Fruit fly (Drosophila melanogaster) whole organism, embryonic: ENCODE results near the gene Set2.

Source experiments
- Atf-2 ChIP-seq: fragments of 200-800 bp; sonication (Bioruptor generic); optimal IDR thresholded peaks from 2 replicates; lab custom pipeline; 2016; ENCODE audit warnings: missing biosample characterization, missing genetic modification characterization
- BtbVII ChIP-seq: fragments of 200-800 bp; sonication (Bioruptor generic); optimal IDR thresholded peaks from 3 replicates; lab custom pipeline; 2017; ENCODE audit warnings: missing biosample characterization, mild to moderate bottlenecking, missing genetic modification characterization
- CG10274 ChIP-seq: fragments of 200-800 bp; sonication (Bioruptor generic); optimal IDR thresholded peaks from 3 replicates; lab custom pipeline; 2017; ENCODE audit warnings: missing biosample characterization, mild to moderate bottlenecking, missing genetic modification characterization
- CG10431 ChIP-seq: fragments of 200-800 bp; sonication (Bioruptor generic); optimal IDR thresholded peaks from 3 replicates; lab custom pipeline; 2018; ENCODE audit warnings: missing biosample characterization, mild to moderate bottlenecking, missing genetic modification characterization
- CG12391 ChIP-seq: fragments of 200-800 bp; sonication (Bioruptor generic); optimal IDR thresholded peaks from 3 replicates; lab custom pipeline; 2018; ENCODE audit warnings: missing biosample characterization, mild to moderate bottlenecking, missing genetic modification characterization, moderate library complexity
- CG12744 ChIP-seq: fragments of 200-800 bp; sonication (Bioruptor generic); optimal IDR thresholded peaks from 2 replicates; lab custom pipeline; 2016; ENCODE audit warnings: missing biosample characterization, missing genetic modification characterization
- CG13296 ChIP-seq: fragments of 200-800 bp; sonication (Bioruptor generic); optimal IDR thresholded peaks from 3 replicates; lab custom pipeline; 2018; ENCODE audit warnings: missing biosample characterization, mild to moderate bottlenecking, missing genetic modification characterization
- CG13775 ChIP-seq: fragments of 200-800 bp; sonication (Bioruptor generic); optimal IDR thresholded peaks from 3 replicates; lab custom pipeline; 2017; ENCODE audit warnings: missing biosample characterization, mild to moderate bottlenecking, missing genetic modification characterization
- CG15479 ChIP-seq: fragments of 200-800 bp; sonication (Bioruptor generic); optimal IDR thresholded peaks from 3 replicates; lab custom pipeline; 2019; ENCODE audit warnings: missing biosample characterization, mild to moderate bottlenecking, missing genetic modification characterization, moderate library complexity
- CG15696 ChIP-seq: fragments of 200-800 bp; sonication (Bioruptor generic); optimal IDR thresholded peaks from 2 replicates; lab custom pipeline; 2019; ENCODE audit warnings: missing biosample characterization, mild to moderate bottlenecking, missing genetic modification characterization, moderate library complexity
- CG2712 ChIP-seq: fragments of 200-800 bp; optimal IDR thresholded peaks from 3 replicates; lab custom pipeline; 2019; ENCODE audit warnings: missing biosample characterization, mild to moderate bottlenecking, missing genetic modification characterization, moderate library complexity
- CG30020 ChIP-seq: fragments of 200-800 bp; optimal IDR thresholded peaks from 2 replicates; lab custom pipeline; 2019; ENCODE audit warnings: missing biosample characterization, mild to moderate bottlenecking, missing genetic modification characterization, moderate library complexity
- CG31224 ChIP-seq: fragments of 200-800 bp; sonication (Bioruptor generic); IDR thresholded peaks from 2 replicates; pipeline ENCODE4 v1.3.6; 2022; ENCODE audit warnings: missing biosample characterization, missing genetic modification characterization
- CG3163 ChIP-seq: fragments of 200-800 bp; sonication (Bioruptor generic); optimal IDR thresholded peaks from 3 replicates; lab custom pipeline; 2016; ENCODE audit warnings: missing biosample characterization, missing genetic modification characterization
- CG32532 ChIP-seq: fragments of 200-800 bp; sonication (Bioruptor generic); IDR thresholded peaks from 2 replicates; pipeline ENCODE4 v1.3.6; 2022; ENCODE audit warnings: missing biosample characterization, missing genetic modification characterization
- CG3281 ChIP-seq: fragments of 200-800 bp; sonication (Bioruptor generic); optimal IDR thresholded peaks from 3 replicates; lab custom pipeline; 2017; ENCODE audit warnings: missing biosample characterization, mild to moderate bottlenecking, missing genetic modification characterization
- CG5953 ChIP-seq: fragments of 200-800 bp; sonication (Bioruptor generic); IDR thresholded peaks from 2 replicates; pipeline ENCODE4 v1.3.6; 2022; ENCODE audit warnings: missing biosample characterization, missing genetic modification characterization
- CG8944 ChIP-seq: fragments of 200-800 bp; sonication (Bioruptor generic); optimal IDR thresholded peaks from 3 replicates; lab custom pipeline; 2016; ENCODE audit warnings: missing biosample characterization, missing genetic modification characterization
- CG9817 ChIP-seq: fragments of 200-800 bp; sonication (Bioruptor generic); optimal IDR thresholded peaks from 2 replicates; lab custom pipeline; 2018; ENCODE audit warnings: missing biosample characterization, mild to moderate bottlenecking, missing genetic modification characterization, moderate library complexity
- Chrac-16 ChIP-seq: fragments of 200-800 bp; sonication (Bioruptor generic); optimal IDR thresholded peaks from 3 replicates; lab custom pipeline; 2016; ENCODE audit warnings: missing biosample characterization, missing genetic modification characterization
- D19A ChIP-seq: fragments of 200-800 bp; optimal IDR thresholded peaks from 3 replicates; lab custom pipeline; 2019; ENCODE audit warnings: missing biosample characterization, mild to moderate bottlenecking, missing genetic modification characterization, moderate library complexity
- Elba2 ChIP-seq: fragments of 200-800 bp; sonication (Bioruptor generic); optimal IDR thresholded peaks from 3 replicates; lab custom pipeline; 2016; ENCODE audit warnings: missing biosample characterization, missing genetic modification characterization
- MBD-R2 ChIP-seq: fragments of 200-800 bp; sonication (Bioruptor generic); IDR thresholded peaks from 2 replicates; pipeline ENCODE4 v1.3.6; 2022; ENCODE audit warnings: missing biosample characterization, missing genetic modification characterization
- Max ChIP-seq: fragments of 200-800 bp; sonication (Bioruptor generic); optimal IDR thresholded peaks from 2 replicates; lab custom pipeline; 2016; ENCODE audit warnings: missing biosample characterization, mild to moderate bottlenecking, missing genetic modification characterization
- Mes4 ChIP-seq: fragments of 200-800 bp; sonication (Bioruptor generic); optimal IDR thresholded peaks from 2 replicates; lab custom pipeline; 2016; ENCODE audit warnings: missing biosample characterization, missing genetic modification characterization
- Ptx1 ChIP-seq: fragments of 200-800 bp; sonication (Bioruptor generic); IDR thresholded peaks from 2 replicates; pipeline ENCODE4 v1.3.6; 2022; ENCODE audit warnings: missing biosample characterization, missing genetic modification characterization
- Ravus ChIP-seq: fragments of 200-800 bp; sonication (Bioruptor generic); IDR thresholded peaks from 2 replicates; pipeline ENCODE4 v1.3.6; 2022; ENCODE audit warnings: missing biosample characterization, missing genetic modification characterization
- Stat92E ChIP-seq, 3 experiments: fragments of >200 bp in 2 of 3; fragments of 200-800 bp in 1 of 3; sonication (Bioruptor generic) in 1 of 3; optimal IDR thresholded peaks; 2 replicates each; lab custom pipeline; 2017 to 2019; ENCODE audit warnings: missing biosample characterization in 3 of 3, missing genetic modification characterization in 3 of 3, mild to moderate bottlenecking in 1 of 3, moderate library complexity in 1 of 3
- Trl ChIP-seq, 3 experiments: fragments of >200 bp in 2 of 3; fragments of 200-800 bp in 1 of 3; sonication (Bioruptor generic) in 1 of 3; optimal IDR thresholded peaks; 2 replicates in 1 of 3; 3 replicates in 2 of 3; lab custom pipeline; 2016 to 2017; ENCODE audit warnings: missing biosample characterization in 1 of 3, missing genetic modification characterization in 1 of 3
- ash1 ChIP-seq: fragments of 200-800 bp; sonication (Bioruptor generic); optimal IDR thresholded peaks from 2 replicates; lab custom pipeline; 2018; ENCODE audit warnings: missing biosample characterization, mild to moderate bottlenecking, missing genetic modification characterization
- az2 ChIP-seq: fragments of 200-800 bp; sonication (Bioruptor generic); optimal IDR thresholded peaks from 3 replicates; lab custom pipeline; 2016; ENCODE audit warnings: missing biosample characterization, missing genetic modification characterization
- bbx ChIP-seq: fragments of 200-800 bp; sonication (Bioruptor generic); IDR thresholded peaks from 2 replicates; pipeline ENCODE4 v1.3.6; 2022; ENCODE audit warnings: missing biosample characterization, missing genetic modification characterization; ENCODE audit not compliant: partially characterized antibody
- crp ChIP-seq, 2 experiments: fragments of 200-800 bp; sonication (Bioruptor generic); optimal IDR thresholded peaks; 2 replicates in 1 of 2; 3 replicates in 1 of 2; lab custom pipeline; 2017; ENCODE audit warnings: missing biosample characterization in 2 of 2, missing genetic modification characterization in 2 of 2, mild to moderate bottlenecking in 1 of 2, moderate library complexity in 1 of 2
- emc ChIP-seq: fragments of 200-800 bp; sonication (Bioruptor generic); optimal IDR thresholded peaks from 2 replicates; lab custom pipeline; 2016; ENCODE audit warnings: missing biosample characterization, missing genetic modification characterization
- fu2 ChIP-seq: fragments of 200-800 bp; sonication (Bioruptor generic); optimal IDR thresholded peaks from 2 replicates; lab custom pipeline; 2016; ENCODE audit warnings: missing biosample characterization, missing genetic modification characterization
- gce ChIP-seq: fragments of 200-800 bp; sonication (Bioruptor generic); IDR thresholded peaks from 3 replicates; pipeline ENCODE4 v1.3.6; 2022; ENCODE audit warnings: missing biosample characterization, missing genetic modification characterization
- ind ChIP-seq: fragments of 200-800 bp; sonication (Bioruptor generic); optimal IDR thresholded peaks from 3 replicates; lab custom pipeline; 2016; ENCODE audit warnings: missing biosample characterization, missing genetic modification characterization
- ken ChIP-seq: fragments of 200-800 bp; sonication (Bioruptor generic); IDR thresholded peaks from 3 replicates; pipeline ENCODE4 v1.3.6; 2022; ENCODE audit warnings: missing biosample characterization, missing genetic modification characterization
- kni ChIP-seq: fragments of 200-800 bp; sonication (Bioruptor generic); optimal IDR thresholded peaks from 3 replicates; lab custom pipeline; 2017; ENCODE audit warnings: mild to moderate bottlenecking, missing biosample characterization, missing genetic modification reagents, missing genetic modification characterization
- nerfin-1 ChIP-seq: fragments of 200-800 bp; sonication (Bioruptor generic); optimal IDR thresholded peaks from 3 replicates; lab custom pipeline; 2019; ENCODE audit warnings: missing biosample characterization, mild to moderate bottlenecking, missing genetic modification characterization, moderate library complexity
- nmo ChIP-seq: fragments of 200-800 bp; sonication (Bioruptor generic); optimal IDR thresholded peaks from 2 replicates; lab custom pipeline; 2018; ENCODE audit warnings: missing biosample characterization, mild to moderate bottlenecking, missing genetic modification characterization, moderate library complexity
- nom ChIP-seq: fragments of 200-800 bp; sonication (Bioruptor generic); optimal IDR thresholded peaks from 2 replicates; lab custom pipeline; 2017; ENCODE audit warnings: missing biosample characterization, missing genetic modification characterization, mild to moderate bottlenecking, moderate library complexity, missing genetic modification reagents
- oc ChIP-seq: fragments of 200-800 bp; sonication (Bioruptor generic); optimal IDR thresholded peaks from 2 replicates; lab custom pipeline; 2018; ENCODE audit warnings: missing biosample characterization, mild to moderate bottlenecking, missing genetic modification characterization, moderate library complexity
- pho ChIP-seq: fragments of 200-800 bp; sonication (Bioruptor generic); optimal IDR thresholded peaks from 2 replicates; lab custom pipeline; 2016; ENCODE audit warnings: missing biosample characterization, missing genetic modification characterization
- salm ChIP-seq: fragments of 200-800 bp; sonication (Bioruptor generic); optimal IDR thresholded peaks from 2 replicates; lab custom pipeline; 2018; ENCODE audit warnings: missing biosample characterization, mild to moderate bottlenecking, missing genetic modification characterization
- slp2 ChIP-seq: fragments of 200-800 bp; sonication (Bioruptor generic); optimal IDR thresholded peaks from 2 replicates; lab custom pipeline; 2016; ENCODE audit warnings: missing biosample characterization, missing genetic modification characterization
- so ChIP-seq: fragments of 200-800 bp; sonication (Bioruptor generic); IDR thresholded peaks from 3 replicates; pipeline ENCODE4 v1.3.6; 2022; ENCODE audit warnings: missing biosample characterization, missing genetic modification characterization
- tin ChIP-seq: fragments of 200-800 bp; sonication (Bioruptor generic); optimal IDR thresholded peaks from 3 replicates; lab custom pipeline; 2016; ENCODE audit warnings: missing biosample characterization, missing genetic modification characterization
- tx ChIP-seq: fragments of 200-800 bp; sonication (Bioruptor generic); optimal IDR thresholded peaks from 2 replicates; lab custom pipeline; 2016; ENCODE audit warnings: missing biosample characterization, missing genetic modification characterization
- wek ChIP-seq: fragments of 200-800 bp; sonication (Bioruptor generic); optimal IDR thresholded peaks from 3 replicates; lab custom pipeline; 2018; ENCODE audit warnings: missing biosample characterization, mild to moderate bottlenecking, missing genetic modification characterization, moderate library complexity

Set2 gene

DNA sequence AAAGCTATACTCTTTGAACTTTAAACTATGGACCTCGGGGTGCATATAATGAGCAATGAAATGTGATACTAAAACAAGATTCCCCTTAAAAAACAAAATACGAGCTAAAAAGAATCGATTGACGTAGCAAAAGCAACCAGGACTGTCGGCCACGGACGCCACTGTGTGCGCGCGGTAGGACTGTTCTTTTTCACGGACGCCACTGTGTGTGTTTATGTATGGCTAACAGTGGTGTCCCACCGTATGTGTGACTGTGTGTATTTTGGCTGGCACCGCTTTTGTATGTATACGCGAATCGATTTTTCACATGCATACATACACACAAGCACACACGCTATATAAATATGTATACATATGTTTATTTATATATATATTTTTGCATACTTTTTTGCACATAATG is 29.3 kb upstream of the Set2 start (continued):
- peak; percentile 35 for TF ChIP-seq slp2 (GFP tag; lab: Kevin White, UChicago)
- no peak for TF ChIP-seq CG10431 (GFP tag; lab: Kevin White, UChicago)
- peak; percentile 62 for TF ChIP-seq pho (GFP tag; lab: Kevin White, UChicago)
- peak; percentile 20 for TF ChIP-seq BtbVII (GFP tag; lab: Kevin White, UChicago)
- peak; percentile 32 for TF ChIP-seq Chrac-16 (GFP tag; lab: Kevin White, UChicago)
- TF ChIP-seq so (GFP tag; lab: Robert Waterston, UW), result no peak
- TF ChIP-seq nom (GFP tag; lab: Kevin White, UChicago), result peak; percentile 73
- peak; percentile 63 for TF ChIP-seq ind
- TF ChIP-seq emc (GFP tag; lab: Kevin White, UChicago), result no peak
- TF ChIP-seq CG13296 (GFP tag; lab: Kevin White, UChicago), result peak; percentile 29
- TF ChIP-seq kni (GFP tag; lab: Kevin White, UChicago), result no peak
- peak; percentile 56 for TF ChIP-seq az2 (GFP tag; lab: Kevin White, UChicago)
- peak; percentile 46 for TF ChIP-seq tin (GFP tag; lab: Kevin White, UChicago)
- peak; percentile 56 for TF ChIP-seq bbx (GFP tag; lab: Robert Waterston, UW)
- peak; percentile 22; the same call in 1 of the 3 replicates for TF ChIP-seq gce
- TF ChIP-seq CG13775 (GFP tag; lab: Kevin White, UChicago), result peak; percentile 17
- peak; percentile 59 for TF ChIP-seq Ptx1 (GFP tag; lab: Robert Waterston, UW)
- TF ChIP-seq salm (tag; lab: Kevin White, UChicago), result no peak
- peak; percentile 51 for TF ChIP-seq tx (GFP tag; lab: Kevin White, UChicago)
- TF ChIP-seq CG30020 (tag; lab: Kevin White, UChicago), result no peak
- peak; percentile 32 for TF ChIP-seq Max (GFP tag; lab: Kevin White, UChicago)
- TF ChIP-seq fu2 (GFP tag; lab: Kevin White, UChicago), result peak; percentile 54
- peak; percentile 12 for TF ChIP-seq D19A
- peak; percentile 33 for TF ChIP-seq CG15696 (tag; lab: Kevin White, UChicago)
- TF ChIP-seq nmo (GFP tag; lab: Kevin White, UChicago), result peak; percentile 15
- TF ChIP-seq CG2712 (tag; lab: Kevin White, UChicago), result peak; percentile 31
- peak; percentile 32 for TF ChIP-seq Atf-2 (GFP tag; lab: Kevin White, UChicago)
- TF ChIP-seq CG31224 (GFP tag; lab: Robert Waterston, UW), result no peak
- peak; percentile 19 for TF ChIP-seq nerfin-1
- TF ChIP-seq ash1 (GFP tag; lab: Kevin White, UChicago), result peak; percentile 41
- no peak for TF ChIP-seq CG12744 (GFP tag; lab: Kevin White, UChicago)
- TF ChIP-seq CG12391 (tag; lab: Kevin White, UChicago), result peak; percentile 36
- TF ChIP-seq crp (GFP tag; optimal IDR thresholded peaks at IDR 0.05; lab: Kevin White, UChicago), result no peak
- no peak for TF ChIP-seq Ravus
- peak; percentile 46 for TF ChIP-seq CG3163
- TF ChIP-seq oc (tag; lab: Kevin White, UChicago), result no peak
- no peak for TF ChIP-seq Stat92E (GFP tag; optimal IDR thresholded peaks at IDR 0.05; lab: Kevin White, UChicago)
- peak; percentile 54 for TF ChIP-seq CG5953 (GFP tag; lab: Robert Waterston, UW)
- TF ChIP-seq ken, result peak; percentile 62; the same call in 2 of the 3 replicates
- peak; percentile 42 for TF ChIP-seq wek (GFP tag; lab: Kevin White, UChicago)
- TF ChIP-seq Elba2 (GFP tag; lab: Kevin White, UChicago), result no peak
- TF ChIP-seq CG8944, result peak; percentile 33
- TF ChIP-seq CG10274 (GFP tag; lab: Kevin White, UChicago), result no peak
- TF ChIP-seq CG32532 (GFP tag; lab: Robert Waterston, UW), result peak; percentile 81
- no peak for TF ChIP-seq CG15479 (GFP tag; lab: Kevin White, UChicago)
- TF ChIP-seq Mes4 (GFP tag; lab: Kevin White, UChicago), result no peak
- peak; percentile 1 for TF ChIP-seq CG9817 (tag; lab: Kevin White, UChicago)
- peak; percentile 70 for TF ChIP-seq MBD-R2 (GFP tag; lab: Robert Waterston, UW)
- TF ChIP-seq CG3281, result peak; percentile 41
- TF ChIP-seq Trl (optimal IDR thresholded peaks at IDR 0.05; lab: Kevin White, UChicago), result no peak
- peak; percentile 75 for TF ChIP-seq Trl (GFP tag; optimal IDR thresholded peaks at IDR 0.05; lab: Kevin White, UChicago)
